Worm (Caenorhabditis elegans) whole organism, midembryonic: ENCODE measurements around the gene Y39A1A.9.
A peak's percentile ranks its signal among the peaks of the same experiment; 100 is the strongest.

ENCODE experiments used
- T22C8.4 ChIP-seq: fragments of 200-800 bp; sonication (Bioruptor generic); IDR thresholded peaks from 2 replicates; pipeline ENCODE4 v1.3.6; 2022; ENCODE audit warnings: missing genetic modification characterization, missing compliant biosample characterization
- cog-1 ChIP-seq: sonication (generic microtip); optimal IDR thresholded peaks from 2 replicates; lab custom pipeline; 2016; ENCODE audit warnings: missing genetic modification characterization, missing compliant biosample characterization
- flt-1 ChIP-seq: fragments of 200-800 bp; sonication (Bioruptor generic); IDR thresholded peaks from 2 replicates; pipeline ENCODE4 v1.3.6; 2022; ENCODE audit warnings: missing genetic modification characterization, missing compliant biosample characterization
- klf-2 ChIP-seq: fragments of 200-800 bp; sonication (Bioruptor generic); conservative IDR thresholded peaks from 2 replicates; pipeline ENCODE4 v1.3.6; 2022; ENCODE audit warnings: missing genetic modification reagents, missing genetic modification characterization, missing compliant biosample characterization
- med-1 ChIP-seq: sonication (generic microtip); optimal IDR thresholded peaks from 2 replicates; lab custom pipeline; 2017; ENCODE audit warnings: missing genetic modification characterization, mild to moderate bottlenecking, missing compliant biosample characterization, antibody characterized with exemption, missing genetic modification reagents; ENCODE audit not compliant: insufficient read depth
- ref-1 ChIP-seq: fragments of 200-800 bp; sonication (Bioruptor generic); conservative IDR thresholded peaks from 2 replicates; pipeline ENCODE4 v1.3.6; 2022; ENCODE audit warnings: missing genetic modification reagents, missing genetic modification characterization, missing compliant biosample characterization
- ztf-23 ChIP-seq: fragments of 200-800 bp; sonication (Bioruptor generic); IDR thresholded peaks from 2 replicates; pipeline ENCODE4 v1.3.6; 2022; ENCODE audit warnings: missing genetic modification reagents, missing genetic modification characterization, missing compliant biosample characterization

ce11 chrIII:10624564-10624963, 8.7 kb downstream of the Y39A1A.9 start:
- TF ChIP-seq med-1 (GFP tag; lab: Kevin White, UChicago) (peak; percentile 55), ztf-23 (GFP tag; lab: Robert Waterston, UW) (peak; percentile 82), flt-1 (GFP tag; lab: Robert Waterston, UW) (peak; percentile 94), klf-2 (GFP tag; lab: Robert Waterston, UW) (peak; percentile 81), T22C8.4 (peak; percentile 92), ref-1 (GFP tag; lab: Robert Waterston, UW) (peak; percentile 85), cog-1 (tag; lab: Kevin White, UChicago) (peak; percentile 51)
